Worm (Caenorhabditis elegans) whole organism, L2 larva: ENCODE data around the gene syd-2.

ENCODE experiments used
- ZK546.5 ChIP-seq: sonication (generic microtip); optimal IDR thresholded peaks from 2 replicates; lab custom pipeline; 2017; ENCODE audit warnings: missing biosample characterization, missing genetic modification characterization
- unc-62 ChIP-seq: fragments of 150-350 bp; optimal IDR thresholded peaks from 2 replicates; lab custom pipeline; 2014; ENCODE audit warnings: missing biosample characterization, missing genetic modification reagents, missing genetic modification characterization

ce11 chrX:10576410-10576809, 21.4 kb upstream of the syd-2 start:
- TF ChIP-seq ZK546.5 (tag; lab: Kevin White, UChicago) (no peak), unc-62 (GFP tag; lab: Kevin White, UChicago) (no peak)
